Worm (Caenorhabditis elegans): ENCODE data around the gene srb-1.

Gene srb-1

ce11 chrII:5209122-5209521 lies 38.3 kb upstream of the srb-1 start:
- no peak for TF ChIP-seq odd-2 (tag; optimal IDR thresholded peaks at IDR 0.05)
- no peak for TF ChIP-seq nfya-1 (tag; optimal IDR thresholded peaks at IDR 0.05)
- no peak for TF ChIP-seq gmeb-2 (tag; optimal IDR thresholded peaks at IDR 0.05)
- TF ChIP-seq madf-2 (tag; optimal IDR thresholded peaks at IDR 0.05), result no peak
- TF ChIP-seq pqm-1 (tag; optimal IDR thresholded peaks at IDR 0.05), result no peak
- no peak for TF ChIP-seq syd-9 (tag; optimal IDR thresholded peaks at IDR 0.05)
- TF ChIP-seq hlh-6 (tag; optimal IDR thresholded peaks at IDR 0.05), result no peak
- no peak for TF ChIP-seq ceh-18 (tag; optimal IDR thresholded peaks at IDR 0.05)
- TF ChIP-seq ceh-9 (tag; optimal IDR thresholded peaks at IDR 0.05), result no peak
- no peak for TF ChIP-seq pag-3 (tag; optimal IDR thresholded peaks at IDR 0.05; ENCODE audit: borderline replicate concordance)
- TF ChIP-seq lin-11 (tag; optimal IDR thresholded peaks at IDR 0.05), result no peak
- TF ChIP-seq lim-6 (tag; optimal IDR thresholded peaks at IDR 0.05), result no peak
- TF ChIP-seq nhr-232 (tag; optimal IDR thresholded peaks at IDR 0.05), result no peak
- no peak for TF ChIP-seq elt-2 (tag; optimal IDR thresholded peaks at IDR 0.05)
- no peak for TF ChIP-seq pros-1 (tag; optimal IDR thresholded peaks at IDR 0.05)
- TF ChIP-seq pat-9 (tag; optimal IDR thresholded peaks at IDR 0.05), result no peak
- no peak for TF ChIP-seq F13H6.1 (tag; optimal IDR thresholded peaks at IDR 0.05)
- TF ChIP-seq pax-1 (tag; optimal IDR thresholded peaks at IDR 0.05), result no peak
- TF ChIP-seq ets-4 (tag; optimal IDR thresholded peaks at IDR 0.05), result no peak
- no peak for TF ChIP-seq ahr-1 (tag; optimal IDR thresholded peaks at IDR 0.05)

- TF ChIP-seq unc-86 (tag; optimal IDR thresholded peaks at IDR 0.05) (no peak), hlh-13 (GFP tag; optimal IDR thresholded peaks at IDR 0.05) (no peak), hlh-15 (tag; optimal IDR thresholded peaks at IDR 0.05) (no peak), nfya-1 (tag; optimal IDR thresholded peaks at IDR 0.05) (no peak), gmeb-2 (tag; optimal IDR thresholded peaks at IDR 0.05) (no peak), K02D7.2 (tag; optimal IDR thresholded peaks at IDR 0.05) (no peak), elt-2 (tag; optimal IDR thresholded peaks at IDR 0.05) (peak; percentile 6)
Observed at ce11 chrII:5205286-5205685, 34.5 kb upstream of the srb-1 start.

ce11 chrII:5202930-5203329 lies 32.1 kb upstream of the srb-1 start, which contains the start of gene ampd-1:
TSS of gene ampd-1 (plus strand) at chrII:5203322.
- no peak for TF ChIP-seq nhr-232 (tag; optimal IDR thresholded peaks at IDR 0.05)
- peak; percentile 84 for TF ChIP-seq elt-2 (tag; optimal IDR thresholded peaks at IDR 0.05)
- no peak for TF ChIP-seq unc-86 (tag; optimal IDR thresholded peaks at IDR 0.05)

- TF ChIP-seq ama-1 (optimal IDR thresholded peaks at IDR 0.05), result no peak
- no peak for TF ChIP-seq T23F11.4 (GFP tag; optimal IDR thresholded peaks at IDR 0.05)
- TF ChIP-seq lin-11 (tag; optimal IDR thresholded peaks at IDR 0.05), result no peak
- TF ChIP-seq unc-86 (tag; optimal IDR thresholded peaks at IDR 0.05), result no peak
- no peak for TF ChIP-seq lim-6 (tag; optimal IDR thresholded peaks at IDR 0.05)
- TF ChIP-seq ceh-19 (GFP tag; optimal IDR thresholded peaks at IDR 0.05), result no peak
- TF ChIP-seq K09A11.1 (tag; optimal IDR thresholded peaks at IDR 0.05; ENCODE audit: insufficient read depth), result no peak
- TF ChIP-seq pat-9 (tag; optimal IDR thresholded peaks at IDR 0.05), result no peak
- TF ChIP-seq pqm-1 (tag; optimal IDR thresholded peaks at IDR 0.05), result peak; percentile 66
- no peak for TF ChIP-seq odd-2 (tag; optimal IDR thresholded peaks at IDR 0.05)
- TF ChIP-seq ets-4 (tag; optimal IDR thresholded peaks at IDR 0.05), result no peak
- no peak for TF ChIP-seq sdc-2 (tag; optimal IDR thresholded peaks at IDR 0.05)
- no peak for TF ChIP-seq ceh-2 (tag; optimal IDR thresholded peaks at IDR 0.05)
- peak; percentile 96 for TF ChIP-seq elt-2 (tag; optimal IDR thresholded peaks at IDR 0.05)
- TF ChIP-seq ceh-9 (tag; optimal IDR thresholded peaks at IDR 0.05), result no peak
- TF ChIP-seq ceh-18 (tag; optimal IDR thresholded peaks at IDR 0.05), result no peak
- TF ChIP-seq nfya-1 (tag; optimal IDR thresholded peaks at IDR 0.05), result no peak
- no peak for TF ChIP-seq mec-3 (tag; optimal IDR thresholded peaks at IDR 0.05; ENCODE audit: borderline replicate concordance)
- TF ChIP-seq fax-1 (tag; optimal IDR thresholded peaks at IDR 0.05), result no peak
- no peak for TF ChIP-seq rnt-1 (tag; optimal IDR thresholded peaks at IDR 0.05)
- TF ChIP-seq dve-1 (tag; optimal IDR thresholded peaks at IDR 0.05), result peak; percentile 40
Observed at ce11 chrII:5201922-5202562, 31.2 kb upstream of the srb-1 start.
